Fruit fly (Drosophila melanogaster) whole organism, embryonic: ENCODE results near the gene sphe.
A peak's percentile ranks its signal among the peaks of the same experiment; 100 is the strongest.

Experiments
- Blimp-1 ChIP-seq: fragments of 200-800 bp; sonication (Bioruptor generic); optimal IDR thresholded peaks from 3 replicates; lab custom pipeline; 2018; ENCODE audit warnings: missing biosample characterization, missing genetic modification characterization, mild to moderate bottlenecking, moderate library complexity, missing genetic modification reagents
- CG11398 ChIP-seq: fragments of 200-800 bp; sonication (Bioruptor generic); optimal IDR thresholded peaks from 2 replicates; lab custom pipeline; 2016; ENCODE audit warnings: missing biosample characterization, missing genetic modification characterization
- CG11695 ChIP-seq: fragments of 200-800 bp; sonication (Bioruptor generic); IDR thresholded peaks from 3 replicates; pipeline ENCODE4 v1.3.6; 2022; ENCODE audit warnings: missing biosample characterization, missing genetic modification characterization
- CG12071 ChIP-seq: fragments of 200-800 bp; sonication (Bioruptor generic); optimal IDR thresholded peaks from 3 replicates; lab custom pipeline; 2018; ENCODE audit warnings: missing biosample characterization, mild to moderate bottlenecking, missing genetic modification characterization
- CG12236 ChIP-seq: fragments of 200-800 bp; sonication (Bioruptor generic); optimal IDR thresholded peaks from 2 replicates; lab custom pipeline; 2016; ENCODE audit warnings: missing biosample characterization, missing genetic modification characterization
- CG1233 ChIP-seq: fragments of 200-800 bp; sonication (Bioruptor generic); optimal IDR thresholded peaks from 4 replicates; lab custom pipeline; 2018; ENCODE audit warnings: missing biosample characterization, mild to moderate bottlenecking, missing genetic modification characterization
- CG13775 ChIP-seq: fragments of 200-800 bp; sonication (Bioruptor generic); optimal IDR thresholded peaks from 3 replicates; lab custom pipeline; 2017; ENCODE audit warnings: missing biosample characterization, mild to moderate bottlenecking, missing genetic modification characterization
- CG14710 ChIP-seq: fragments of 200-800 bp; sonication (Bioruptor generic); optimal IDR thresholded peaks from 3 replicates; lab custom pipeline; 2019; ENCODE audit warnings: missing biosample characterization, mild to moderate bottlenecking, missing genetic modification characterization, moderate library complexity
- CG17385 ChIP-seq: fragments of 200-800 bp; sonication (Bioruptor generic); optimal IDR thresholded peaks from 3 replicates; lab custom pipeline; 2018; ENCODE audit warnings: missing biosample characterization, mild to moderate bottlenecking, missing genetic modification characterization
- CG17829 ChIP-seq: fragments of 200-800 bp; optimal IDR thresholded peaks from 2 replicates; lab custom pipeline; 2019; ENCODE audit warnings: missing biosample characterization, mild to moderate bottlenecking, missing genetic modification characterization, moderate library complexity
- CG17912 ChIP-seq: fragments of 200-800 bp; sonication (Bioruptor generic); optimal IDR thresholded peaks from 2 replicates; lab custom pipeline; 2018; ENCODE audit warnings: missing biosample characterization, mild to moderate bottlenecking, missing genetic modification characterization
- CG18262 ChIP-seq: fragments of 200-800 bp; optimal IDR thresholded peaks from 3 replicates; lab custom pipeline; 2019; ENCODE audit warnings: missing biosample characterization, mild to moderate bottlenecking, missing genetic modification characterization, moderate library complexity
- CG18619 ChIP-seq: fragments of 200-800 bp; sonication (Bioruptor generic); optimal IDR thresholded peaks from 3 replicates; lab custom pipeline; 2017; ENCODE audit warnings: missing biosample characterization, mild to moderate bottlenecking, missing genetic modification characterization
- CG2120 ChIP-seq: fragments of 200-800 bp; sonication (Bioruptor generic); optimal IDR thresholded peaks from 3 replicates; lab custom pipeline; 2016; ENCODE audit warnings: missing biosample characterization, missing genetic modification characterization
- CG31365 ChIP-seq: fragments of 200-800 bp; sonication (Bioruptor generic); optimal IDR thresholded peaks from 2 replicates; lab custom pipeline; 2018; ENCODE audit warnings: missing biosample characterization, mild to moderate bottlenecking, missing genetic modification characterization
- CG32767 ChIP-seq: fragments of 200-800 bp; sonication (Bioruptor generic); IDR thresholded peaks from 2 replicates; pipeline ENCODE4 v1.3.6; 2022; ENCODE audit warnings: missing biosample characterization, missing genetic modification characterization
- CG32772 ChIP-seq: fragments of 200-800 bp; sonication (Bioruptor generic); IDR thresholded peaks from 2 replicates; pipeline ENCODE4 v1.3.6; 2022; ENCODE audit warnings: missing biosample characterization, missing genetic modification characterization
- CG3281 ChIP-seq: fragments of 200-800 bp; sonication (Bioruptor generic); optimal IDR thresholded peaks from 3 replicates; lab custom pipeline; 2017; ENCODE audit warnings: missing biosample characterization, mild to moderate bottlenecking, missing genetic modification characterization
- CG5953 ChIP-seq: fragments of 200-800 bp; sonication (Bioruptor generic); IDR thresholded peaks from 2 replicates; pipeline ENCODE4 v1.3.6; 2022; ENCODE audit warnings: missing biosample characterization, missing genetic modification characterization
- CG6272 ChIP-seq: fragments of 200-800 bp; sonication (Bioruptor generic); IDR thresholded peaks from 2 replicates; pipeline ENCODE4 v1.3.6; 2022; ENCODE audit warnings: missing biosample characterization, missing genetic modification characterization
- CG6654 ChIP-seq: fragments of 200-800 bp; sonication (Bioruptor generic); optimal IDR thresholded peaks from 2 replicates; lab custom pipeline; 2017; ENCODE audit warnings: missing biosample characterization, mild to moderate bottlenecking, missing genetic modification characterization
- CHES-1-like ChIP-seq: fragments of 200-800 bp; sonication (Bioruptor generic); optimal IDR thresholded peaks from 2 replicates; lab custom pipeline; 2016; ENCODE audit warnings: missing biosample characterization, missing genetic modification characterization
- Dip3 ChIP-seq: fragments of 200-800 bp; sonication (Bioruptor generic); optimal IDR thresholded peaks from 3 replicates; lab custom pipeline; 2016; ENCODE audit warnings: missing biosample characterization, missing genetic modification characterization
- Eip74EF ChIP-seq, 2 experiments: fragments of 200-800 bp in 1 of 2; fragments of >200 bp in 1 of 2; sonication (Bioruptor generic) in 1 of 2; optimal IDR thresholded peaks; 2 replicates each; lab custom pipeline; 2017 to 2019; ENCODE audit warnings: missing biosample characterization in 2 of 2, missing genetic modification characterization in 2 of 2, mild to moderate bottlenecking in 1 of 2, moderate library complexity in 1 of 2
- Fer3 ChIP-seq: fragments of 200-800 bp; sonication (Bioruptor generic); optimal IDR thresholded peaks from 2 replicates; lab custom pipeline; 2018; ENCODE audit warnings: missing biosample characterization, mild to moderate bottlenecking, missing genetic modification characterization, moderate library complexity
- HLH4C ChIP-seq: fragments of 200-800 bp; sonication (Bioruptor generic); IDR thresholded peaks from 3 replicates; pipeline ENCODE4 v1.3.6; 2022; ENCODE audit warnings: missing biosample characterization, missing genetic modification characterization; ENCODE audit not compliant: partially characterized antibody
- Hand ChIP-seq: fragments of 200-800 bp; sonication (Bioruptor generic); optimal IDR thresholded peaks from 2 replicates; lab custom pipeline; 2017; ENCODE audit warnings: mild to moderate bottlenecking, missing biosample characterization, missing genetic modification reagents, missing genetic modification characterization
- Hmx ChIP-seq: fragments of 200-800 bp; sonication (Bioruptor generic); optimal IDR thresholded peaks from 2 replicates; lab custom pipeline; 2016; ENCODE audit warnings: missing biosample characterization, missing genetic modification characterization
- MESR4 ChIP-seq: fragments of 200-800 bp; sonication (Bioruptor generic); optimal IDR thresholded peaks from 2 replicates; lab custom pipeline; 2018; ENCODE audit warnings: missing biosample characterization, mild to moderate bottlenecking, missing genetic modification characterization, moderate library complexity
- Meics ChIP-seq: fragments of 200-800 bp; sonication (Bioruptor generic); optimal IDR thresholded peaks from 2 replicates; lab custom pipeline; 2017; ENCODE audit warnings: missing biosample characterization, mild to moderate bottlenecking, missing genetic modification characterization
- Oaz ChIP-seq: fragments of 200-800 bp; sonication (Bioruptor generic); IDR thresholded peaks from 2 replicates; pipeline ENCODE4 v1.3.6; 2022; ENCODE audit warnings: missing biosample characterization, missing genetic modification characterization
- Poxn ChIP-seq: fragments of 200-800 bp; sonication (Bioruptor generic); IDR thresholded peaks from 2 replicates; pipeline ENCODE4 v1.3.6; 2022; ENCODE audit warnings: missing biosample characterization, missing genetic modification characterization
- Ptx1 ChIP-seq: fragments of 200-800 bp; sonication (Bioruptor generic); IDR thresholded peaks from 2 replicates; pipeline ENCODE4 v1.3.6; 2022; ENCODE audit warnings: missing biosample characterization, missing genetic modification characterization
- Rfx ChIP-seq: fragments of 200-800 bp; sonication (Bioruptor generic); IDR thresholded peaks from 2 replicates; pipeline ENCODE4 v1.3.6; 2022; ENCODE audit warnings: missing biosample characterization, missing genetic modification characterization
- bab2 ChIP-seq: fragments of 200-800 bp; sonication (Bioruptor generic); optimal IDR thresholded peaks from 2 replicates; lab custom pipeline; 2016; ENCODE audit warnings: missing biosample characterization, missing genetic modification characterization
- btn ChIP-seq: fragments of 200-800 bp; sonication (Bioruptor generic); optimal IDR thresholded peaks from 2 replicates; lab custom pipeline; 2016; ENCODE audit warnings: missing biosample characterization, missing genetic modification characterization
- chm ChIP-seq: fragments of 200-800 bp; sonication (Bioruptor generic); IDR thresholded peaks from 2 replicates; pipeline ENCODE4 v1.3.6; 2022; ENCODE audit warnings: missing biosample characterization, missing genetic modification characterization
- corto ChIP-seq: fragments of 200-800 bp; sonication (Bioruptor generic); optimal IDR thresholded peaks from 2 replicates; lab custom pipeline; 2016; ENCODE audit warnings: missing biosample characterization, mild to moderate bottlenecking, missing genetic modification characterization, moderate library complexity
- crc ChIP-seq: fragments of 200-800 bp; sonication (Bioruptor generic); optimal IDR thresholded peaks from 2 replicates; lab custom pipeline; 2016; ENCODE audit warnings: missing biosample characterization, missing genetic modification characterization
- dan ChIP-seq: fragments of 200-800 bp; sonication (Bioruptor generic); IDR thresholded peaks from 2 replicates; pipeline ENCODE4 v1.3.6; 2022; ENCODE audit warnings: missing biosample characterization, missing genetic modification characterization
- ewg ChIP-seq: fragments of 200-800 bp; sonication (Bioruptor generic); optimal IDR thresholded peaks from 3 replicates; lab custom pipeline; 2017; ENCODE audit warnings: mild to moderate bottlenecking, missing biosample characterization, missing genetic modification reagents, missing genetic modification characterization
- gcm2 ChIP-seq: fragments of 200-800 bp; sonication (Bioruptor generic); optimal IDR thresholded peaks from 2 replicates; lab custom pipeline; 2016; ENCODE audit warnings: missing biosample characterization, missing genetic modification characterization
- insv ChIP-seq, 2 experiments: fragments of 200-800 bp; sonication (Bioruptor generic); optimal IDR thresholded peaks; 3 replicates each; lab custom pipeline; 2016 to 2018; ENCODE audit warnings: missing biosample characterization in 2 of 2, missing genetic modification characterization in 2 of 2
- kah ChIP-seq: fragments of 200-800 bp; sonication (Bioruptor generic); optimal IDR thresholded peaks from 2 replicates; lab custom pipeline; 2018; ENCODE audit warnings: missing biosample characterization, mild to moderate bottlenecking, missing genetic modification characterization
- oc ChIP-seq: fragments of 200-800 bp; sonication (Bioruptor generic); optimal IDR thresholded peaks from 2 replicates; lab custom pipeline; 2018; ENCODE audit warnings: missing biosample characterization, mild to moderate bottlenecking, missing genetic modification characterization, moderate library complexity
- rib ChIP-seq: fragments of 200-800 bp; sonication (Bioruptor generic); IDR thresholded peaks from 2 replicates; pipeline ENCODE4 v1.3.6; 2022; ENCODE audit warnings: missing biosample characterization, missing genetic modification characterization
- tap ChIP-seq: fragments of 200-800 bp; optimal IDR thresholded peaks from 3 replicates; lab custom pipeline; 2019; ENCODE audit warnings: missing biosample characterization, mild to moderate bottlenecking, missing genetic modification characterization, moderate library complexity
- trem ChIP-seq: fragments of 200-800 bp; optimal IDR thresholded peaks from 3 replicates; lab custom pipeline; 2019; ENCODE audit warnings: missing biosample characterization, mild to moderate bottlenecking, missing genetic modification characterization, moderate library complexity
- wor ChIP-seq: fragments of 200-800 bp; sonication (Bioruptor generic); IDR thresholded peaks from 2 replicates; pipeline ENCODE4 v1.3.6; 2022; ENCODE audit warnings: missing biosample characterization, missing genetic modification characterization

Gene sphe

dm6 chrX:16750712-16751578 is 49.2 kb upstream of the sphe start (continued):
- TF ChIP-seq HLH4C (GFP tag; lab: Robert Waterston, UW) (no peak), trem (tag; lab: Kevin White, UChicago) (peak; percentile 68), corto (GFP tag; lab: Kevin White, UChicago) (peak; percentile 78), rib (no peak), CG18619 (GFP tag; lab: Kevin White, UChicago) (peak; percentile 67), CG12071 (GFP tag; lab: Kevin White, UChicago) (peak; percentile 40), CG13775 (GFP tag; lab: Kevin White, UChicago) (peak; percentile 70), Ptx1 (GFP tag; lab: Robert Waterston, UW) (peak; percentile 61), Rfx (GFP tag; lab: Robert Waterston, UW) (peak; percentile 70), Oaz (peak; percentile 59), btn (GFP tag; lab: Kevin White, UChicago) (no peak), MESR4 (GFP tag; lab: Kevin White, UChicago) (no peak), CG11695 (GFP tag; lab: Robert Waterston, UW) (peak; percentile 63), CHES-1-like (GFP tag; lab: Kevin White, UChicago) (no peak), Eip74EF (GFP tag; optimal IDR thresholded peaks at IDR 0.05; lab: Kevin White, UChicago) (peak in 1 of 2 experiments; percentile 72), ewg (peak; percentile 47), CG18262 (peak; percentile 87), Blimp-1 (GFP tag; lab: Kevin White, UChicago) (peak; percentile 77), wor (peak; percentile 26; the same call in 1 of the 2 replicates), CG2120 (GFP tag; lab: Kevin White, UChicago) (peak; percentile 45), kah (peak; percentile 52), CG17829 (tag; lab: Kevin White, UChicago) (peak; percentile 87), insv (GFP tag; optimal IDR thresholded peaks at IDR 0.05; lab: Kevin White, UChicago) (peak in 1 of 2 experiments; percentile 28), Hmx (GFP tag; lab: Kevin White, UChicago) (no peak), oc (tag; lab: Kevin White, UChicago) (peak; percentile 37), gcm2 (GFP tag; lab: Kevin White, UChicago) (no peak), chm (GFP tag; lab: Robert Waterston, UW) (no peak; the same call in 1 of the 2 replicates), Dip3 (no peak), CG6654 (peak; percentile 54), CG31365 (tag; lab: Kevin White, UChicago) (peak; percentile 9), CG32772 (no peak), CG17912 (GFP tag; lab: Kevin White, UChicago) (no peak), crc (GFP tag; lab: Kevin White, UChicago) (no peak), CG5953 (no peak), CG3281 (GFP tag; lab: Kevin White, UChicago) (peak; percentile 69), Poxn (GFP tag; lab: Robert Waterston, UW) (no peak), Fer3 (tag; lab: Kevin White, UChicago) (peak; percentile 64), CG14710 (tag; lab: Kevin White, UChicago) (peak; percentile 77), dan (GFP tag; lab: Robert Waterston, UW) (no peak), CG32767 (peak; percentile 39; the same call in 1 of the 2 replicates), tap (tag; lab: Kevin White, UChicago) (peak; percentile 75), Meics (GFP tag; lab: Kevin White, UChicago) (peak; percentile 74), CG6272 (GFP tag; lab: Robert Waterston, UW) (no peak), bab2 (GFP tag; lab: Kevin White, UChicago) (no peak), Hand (no peak), CG17385 (GFP tag; lab: Kevin White, UChicago) (peak; percentile 68), CG12236 (no peak), CG1233 (GFP tag; lab: Kevin White, UChicago) (peak; percentile 63), CG11398 (no peak)
